Worm (Caenorhabditis elegans) whole organism, L4 larva: ENCODE data around the gene F40A3.3.

Source experiments
- F10B5.3 ChIP-seq: sonication (generic microtip); optimal IDR thresholded peaks from 2 replicates; lab custom pipeline; 2016; ENCODE audit warnings: mild to moderate bottlenecking, missing genetic modification characterization, missing compliant biosample characterization
- F26F4.8 ChIP-seq: fragments of 200-800 bp; sonication (Bioruptor generic); conservative IDR thresholded peaks from 2 replicates; pipeline ENCODE4 v1.3.6; 2022; ENCODE audit warnings: missing genetic modification characterization, missing compliant biosample characterization
- F49E8.2 ChIP-seq: sonication (generic microtip); optimal IDR thresholded peaks from 2 replicates; lab custom pipeline; 2016; ENCODE audit warnings: missing compliant biosample characterization, mild to moderate bottlenecking, missing genetic modification characterization, borderline replicate concordance
- T20F7.1 ChIP-seq: fragments of 200-800 bp; sonication (Bioruptor generic); optimal IDR thresholded peaks from 2 replicates; lab custom pipeline; 2018; ENCODE audit warnings: mild to moderate bottlenecking, missing genetic modification characterization, missing compliant biosample characterization
- T26A8.4 ChIP-seq: fragments of 200-800 bp; sonication (Bioruptor generic); IDR thresholded peaks from 2 replicates; pipeline ENCODE4 v1.3.6; 2022; ENCODE audit warnings: missing genetic modification characterization, missing compliant biosample characterization
- Y5F2A.4 ChIP-seq: fragments of 200-800 bp; sonication (Bioruptor generic); optimal IDR thresholded peaks from 2 replicates; lab custom pipeline; 2018; ENCODE audit warnings: mild to moderate bottlenecking, missing genetic modification characterization, missing compliant biosample characterization
- Y75B8A.6 ChIP-seq: fragments of 200-800 bp; sonication (Bioruptor generic); IDR thresholded peaks from 2 replicates; pipeline ENCODE4 v1.3.6; 2022; ENCODE audit warnings: missing genetic modification reagents, missing genetic modification characterization, missing compliant biosample characterization
- ZK546.5 ChIP-seq, 2 experiments: sonication (generic microtip); optimal IDR thresholded peaks; 2 replicates each; lab custom pipeline; 2017; ENCODE audit warnings: missing biosample characterization in 2 of 2, missing genetic modification characterization in 2 of 2
- aha-1 ChIP-seq: fragments of 150-350 bp; peaks from one replicate; lab custom pipeline; 2014; ENCODE audit warnings: missing biosample characterization, missing genetic modification characterization
- ama-1 ChIP-seq: fragments of 150-350 bp; optimal IDR thresholded peaks from 2 replicates; lab custom pipeline; 2014; ENCODE audit warnings: inconsistent platforms, mixed read lengths
- arid-1 ChIP-seq: fragments of 200-800 bp; sonication (Bioruptor generic); conservative IDR thresholded peaks from 2 replicates; pipeline ENCODE4 v1.3.6; 2022; ENCODE audit warnings: missing genetic modification reagents, missing genetic modification characterization, missing compliant biosample characterization
- attf-4 ChIP-seq: sonication (generic microtip); optimal IDR thresholded peaks from 3 replicates; lab custom pipeline; 2017; ENCODE audit warnings: missing biosample characterization, missing genetic modification characterization
- ceh-20 ChIP-seq: fragments of 200-800 bp; sonication (Bioruptor generic); IDR thresholded peaks from 2 replicates; pipeline ENCODE4 v1.3.6; 2022; ENCODE audit warnings: missing genetic modification reagents, missing genetic modification characterization, missing compliant biosample characterization
- ceh-28 ChIP-seq: fragments of 150-350 bp; optimal IDR thresholded peaks from 2 replicates; lab custom pipeline; 2014; ENCODE audit warnings: missing biosample characterization, missing genetic modification reagents, missing genetic modification characterization
- cey-2 ChIP-seq: sonication (generic microtip); optimal IDR thresholded peaks from 3 replicates; lab custom pipeline; 2017; ENCODE audit warnings: missing genetic modification characterization, mild to moderate bottlenecking, missing compliant biosample characterization, antibody characterized with exemption, borderline replicate concordance; ENCODE audit not compliant: insufficient read depth
- daf-12 ChIP-seq: fragments of 150-350 bp; optimal IDR thresholded peaks from 2 replicates; lab custom pipeline; 2014; ENCODE audit warnings: missing biosample characterization, missing genetic modification reagents, missing genetic modification characterization
- dmd-9 ChIP-seq: fragments of 200-800 bp; sonication (Bioruptor generic); IDR thresholded peaks from 2 replicates; pipeline ENCODE4 v1.3.6; 2022; ENCODE audit warnings: missing genetic modification reagents, missing genetic modification characterization, missing compliant biosample characterization
- duxl-1 ChIP-seq: sonication (generic microtip); optimal IDR thresholded peaks from 2 replicates; lab custom pipeline; 2016; ENCODE audit warnings: mild to moderate bottlenecking, missing genetic modification characterization, moderate library complexity, missing compliant biosample characterization; ENCODE audit not compliant: poor library complexity
- egl-43 ChIP-seq: fragments of 200-800 bp; sonication (Bioruptor generic); IDR thresholded peaks from 2 replicates; pipeline ENCODE4 v1.3.6; 2022; ENCODE audit warnings: missing genetic modification reagents, missing genetic modification characterization, missing compliant biosample characterization
- fkh-10 ChIP-seq: fragments of 150-350 bp; optimal IDR thresholded peaks from 2 replicates; lab custom pipeline; 2014; ENCODE audit warnings: missing biosample characterization, missing genetic modification reagents, missing genetic modification characterization
- fos-1 ChIP-seq: fragments of 150-350 bp; optimal IDR thresholded peaks from 2 replicates; lab custom pipeline; 2014; ENCODE audit warnings: missing biosample characterization, missing genetic modification characterization
- hif-1 ChIP-seq, 2 experiments: sonication (generic microtip); optimal IDR thresholded peaks; 2 replicates each; lab custom pipeline; 2016 to 2017; ENCODE audit warnings: missing compliant biosample characterization in 2 of 2, missing genetic modification characterization in 2 of 2, missing genetic modification reagents in 2 of 2, missing genotype in 2 of 2, mild to moderate bottlenecking in 1 of 2
- hlh-11 ChIP-seq: fragments of 200-800 bp; sonication (Bioruptor generic); optimal IDR thresholded peaks from 2 replicates; lab custom pipeline; 2018; ENCODE audit warnings: mild to moderate bottlenecking, missing genetic modification characterization, missing compliant biosample characterization
- hlh-30 ChIP-seq: sonication (generic microtip); optimal IDR thresholded peaks from 2 replicates; lab custom pipeline; 2017; ENCODE audit warnings: antibody characterized with exemption, mild to moderate bottlenecking, missing genetic modification characterization, missing compliant biosample characterization; ENCODE audit not compliant: insufficient read depth
- lin-1 ChIP-seq: fragments of 200-800 bp; sonication (Bioruptor generic); IDR thresholded peaks from 2 replicates; pipeline ENCODE4 v1.3.6; 2022; ENCODE audit warnings: missing genetic modification reagents, missing genetic modification characterization, missing compliant biosample characterization
- lin-29 ChIP-seq: fragments of 200-800 bp; sonication (Bioruptor generic); IDR thresholded peaks from 2 replicates; pipeline ENCODE4 v1.3.6; 2022; ENCODE audit warnings: missing genetic modification reagents, missing genetic modification characterization, missing compliant biosample characterization
- lin-38 ChIP-seq: fragments of 200-800 bp; sonication (Bioruptor generic); IDR thresholded peaks from 2 replicates; pipeline ENCODE4 v1.3.6; 2022; ENCODE audit warnings: missing genetic modification reagents, missing genetic modification characterization, missing compliant biosample characterization
- lin-39 ChIP-seq: fragments of 150-350 bp; optimal IDR thresholded peaks from 2 replicates; lab custom pipeline; 2014; ENCODE audit warnings: missing biosample characterization, missing genetic modification reagents, missing genetic modification characterization
- lsy-2 ChIP-seq, 2 experiments: fragments of 150-350 bp in 1 of 2; sonication (generic microtip) in 1 of 2; optimal IDR thresholded peaks; 2 replicates each; lab custom pipeline; 2014 to 2017; ENCODE audit warnings: missing biosample characterization in 2 of 2, missing genetic modification characterization in 2 of 2
- mdl-1 ChIP-seq, 2 experiments: fragments of 150-350 bp in 1 of 2; sonication (generic microtip) in 1 of 2; optimal IDR thresholded peaks; 2 replicates each; lab custom pipeline; 2014 to 2017; ENCODE audit warnings: missing biosample characterization in 2 of 2, missing genetic modification characterization in 2 of 2
- mxl-3 ChIP-seq: fragments of 200-800 bp; sonication (Bioruptor generic); optimal IDR thresholded peaks from 2 replicates; lab custom pipeline; 2018; ENCODE audit warnings: mild to moderate bottlenecking, missing genetic modification characterization, missing compliant biosample characterization
- nhr-10 ChIP-seq: fragments of 150-350 bp; optimal IDR thresholded peaks from 2 replicates; lab custom pipeline; 2014; ENCODE audit warnings: missing biosample characterization, missing genetic modification characterization
- nhr-25 ChIP-seq: sonication (generic microtip); optimal IDR thresholded peaks from 2 replicates; lab custom pipeline; 2017; ENCODE audit warnings: missing genetic modification characterization, mild to moderate bottlenecking, missing compliant biosample characterization, antibody characterized with exemption, moderate library complexity, borderline replicate concordance; ENCODE audit not compliant: insufficient read depth
- nhr-28 ChIP-seq: fragments of 150-350 bp; optimal IDR thresholded peaks from 2 replicates; lab custom pipeline; 2014; ENCODE audit warnings: missing biosample characterization, missing genetic modification characterization
- nhr-42 ChIP-seq: fragments of 200-800 bp; sonication (Bioruptor generic); IDR thresholded peaks from 2 replicates; pipeline ENCODE4 v1.3.6; 2022; ENCODE audit warnings: missing genetic modification characterization, missing compliant biosample characterization
- nhr-48 ChIP-seq: sonication (generic microtip); optimal IDR thresholded peaks from 2 replicates; lab custom pipeline; 2016; ENCODE audit warnings: mild to moderate bottlenecking, missing genetic modification characterization, missing compliant biosample characterization
- nhr-6 ChIP-seq: fragments of 150-350 bp; optimal IDR thresholded peaks from 2 replicates; lab custom pipeline; 2014; ENCODE audit warnings: missing biosample characterization, missing genetic modification characterization
- nhr-76 ChIP-seq: fragments of 150-350 bp; optimal IDR thresholded peaks from 2 replicates; lab custom pipeline; 2014; ENCODE audit warnings: missing biosample characterization, missing genetic modification characterization
- php-3 ChIP-seq: fragments of 200-800 bp; sonication (Bioruptor generic); IDR thresholded peaks from 2 replicates; pipeline ENCODE4 v1.3.6; 2022; ENCODE audit warnings: missing genetic modification reagents, missing genetic modification characterization, missing compliant biosample characterization
- rbr-2 ChIP-seq: sonication (generic microtip); optimal IDR thresholded peaks from 2 replicates; lab custom pipeline; 2016; ENCODE audit warnings: missing genotype, missing genetic modification characterization, missing compliant biosample characterization
- sdz-12 ChIP-seq: fragments of 200-800 bp; sonication (Bioruptor generic); optimal IDR thresholded peaks from 2 replicates; lab custom pipeline; 2018; ENCODE audit warnings: mild to moderate bottlenecking, missing genetic modification characterization, missing compliant biosample characterization
- skn-1 ChIP-seq: fragments of 150-350 bp; optimal IDR thresholded peaks from 2 replicates; lab custom pipeline; 2014; ENCODE audit warnings: missing biosample characterization, missing genetic modification characterization
- spr-3 ChIP-seq: fragments of 200-800 bp; sonication (Bioruptor generic); optimal IDR thresholded peaks from 2 replicates; lab custom pipeline; 2018; ENCODE audit warnings: mild to moderate bottlenecking, missing genetic modification characterization, missing compliant biosample characterization
- tag-97 ChIP-seq: fragments of 200-800 bp; sonication (Bioruptor generic); IDR thresholded peaks from 2 replicates; pipeline ENCODE4 v1.3.6; 2022; ENCODE audit warnings: missing genetic modification characterization, missing compliant biosample characterization
- unc-39 ChIP-seq: sonication (generic microtip); optimal IDR thresholded peaks from 2 replicates; lab custom pipeline; 2017; ENCODE audit warnings: missing biosample characterization, missing genetic modification characterization
- zag-1 ChIP-seq: fragments of 150-350 bp; optimal IDR thresholded peaks from 2 replicates; lab custom pipeline; 2014; ENCODE audit warnings: missing biosample characterization, missing genetic modification characterization
- zip-11 ChIP-seq: fragments of 200-800 bp; sonication (Bioruptor generic); IDR thresholded peaks from 2 replicates; pipeline ENCODE4 v1.3.6; 2022; ENCODE audit warnings: missing genetic modification characterization, missing compliant biosample characterization
- ztf-7 ChIP-seq: fragments of 150-350 bp; optimal IDR thresholded peaks from 2 replicates; lab custom pipeline; 2014; ENCODE audit warnings: missing biosample characterization, missing genetic modification characterization

Gene F40A3.3

DNA sequence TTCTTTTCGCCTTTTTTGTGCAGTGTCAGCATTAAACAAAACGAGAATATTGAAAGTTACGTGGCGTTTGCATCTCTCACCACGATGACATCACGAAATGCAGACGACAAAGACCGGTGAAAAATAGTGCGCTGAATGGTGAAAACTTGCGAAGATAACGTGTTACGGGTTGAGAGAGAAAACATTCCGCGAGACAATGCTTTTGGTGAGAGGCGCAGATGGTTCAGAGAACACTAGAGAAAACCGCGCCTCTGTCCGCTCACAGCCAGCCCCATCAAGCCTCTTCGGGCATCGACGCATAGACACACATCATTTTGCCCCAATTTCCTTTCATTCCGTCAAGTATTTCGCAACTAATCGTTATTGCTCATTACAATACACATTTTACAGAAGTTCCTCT, 22.6 kb upstream of the F40A3.3 start, which contains the start of the genes C37C3.9 and C37C3.18 (continued):
- TF ChIP-seq spr-3 (GFP tag; lab: Kevin White, UChicago) = no peak
- no peak for TF ChIP-seq lin-39 (tag; lab: Kevin White, UChicago)
- peak; percentile 70 for TF ChIP-seq rbr-2 (tag; lab: Kevin White, UChicago)
- no peak for TF ChIP-seq nhr-76 (tag; lab: Kevin White, UChicago)
- peak; percentile 83 for TF ChIP-seq nhr-28 (tag; lab: Kevin White, UChicago)
- TF ChIP-seq ceh-20 (GFP tag; lab: Robert Waterston, UW) = peak; percentile 55
- no peak for TF ChIP-seq ceh-28 (tag; lab: Kevin White, UChicago)
- peak; percentile 48 for TF ChIP-seq ama-1
- no peak for TF ChIP-seq unc-39 (tag; lab: Kevin White, UChicago)
- TF ChIP-seq ztf-7 = peak; percentile 64
- TF ChIP-seq nhr-48 (tag; lab: Kevin White, UChicago) = peak; percentile 56
- TF ChIP-seq nhr-42 (GFP tag; lab: Robert Waterston, UW) = peak; percentile 35; the same call in 1 of the 2 replicates
- peak; percentile 76 for TF ChIP-seq hlh-30 (tag; lab: Kevin White, UChicago)
- peak; percentile 50; the same call in 1 of the 2 replicates for TF ChIP-seq lin-1 (GFP tag; lab: Robert Waterston, UW)
- TF ChIP-seq attf-4 = no peak
- TF ChIP-seq cey-2 (tag; lab: Kevin White, UChicago) = no peak
- TF ChIP-seq mxl-3 (GFP tag; lab: Kevin White, UChicago) = peak; percentile 84
- TF ChIP-seq fkh-10 (GFP tag; lab: Kevin White, UChicago) = peak; percentile 23
- TF ChIP-seq hif-1 (tag; optimal IDR thresholded peaks at IDR 0.05; lab: Kevin White, UChicago) = peak in 1 of 2 experiments; percentile 64
- TF ChIP-seq duxl-1 (tag; lab: Kevin White, UChicago) = no peak
- peak; percentile 37 for TF ChIP-seq nhr-25
- TF ChIP-seq sdz-12 (GFP tag; lab: Kevin White, UChicago) = no peak
- TF ChIP-seq, all 104 proteins: peak for 45

DNA sequence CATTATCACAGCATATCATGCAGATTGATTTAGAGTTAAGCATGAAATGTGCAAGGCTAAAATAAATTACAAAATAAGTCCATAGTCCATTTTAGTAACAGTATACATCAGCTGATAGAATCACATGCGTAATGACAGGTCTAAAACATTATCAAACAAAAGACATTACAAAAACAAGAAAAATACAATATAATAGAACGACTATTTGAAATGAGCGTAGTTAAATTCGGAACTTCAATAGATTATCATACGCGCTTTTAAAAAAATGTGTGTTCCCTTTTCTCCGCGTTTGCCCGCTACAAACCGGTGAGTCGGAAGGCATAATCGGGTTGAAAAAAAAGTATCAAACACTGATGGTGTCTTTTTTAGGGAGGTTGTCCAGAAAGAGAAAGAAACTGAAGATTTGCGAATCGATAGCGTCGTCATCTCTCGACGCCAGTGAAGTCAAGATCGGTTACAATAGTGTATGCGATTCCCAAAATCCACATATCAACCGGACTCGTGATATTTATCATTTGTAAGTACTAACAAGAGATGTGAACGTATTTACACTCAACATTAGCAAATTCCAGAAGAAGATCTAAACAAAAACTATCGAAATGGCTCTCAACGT, 21.8 kb upstream of the F40A3.3 start, which contains the start of gene C37C3.2:
TSS of gene C37C3.2 (plus strand) at position 563 of the 613 bp plus-strand sequence.
- TF ChIP-seq hlh-11 (tag; lab: Kevin White, UChicago) = no peak
- no peak for TF ChIP-seq mxl-3 (GFP tag; lab: Kevin White, UChicago)
- TF ChIP-seq mdl-1 (tag; optimal IDR thresholded peaks at IDR 0.05; lab: Kevin White, UChicago) = no peak
- TF ChIP-seq zag-1 = no peak
- TF ChIP-seq ZK546.5 (tag; optimal IDR thresholded peaks at IDR 0.05; lab: Kevin White, UChicago) = no peak
- TF ChIP-seq nhr-6 (tag; lab: Kevin White, UChicago) = no peak
- no peak for TF ChIP-seq lin-29 (GFP tag; lab: Robert Waterston, UW)
- TF ChIP-seq T20F7.1 (GFP tag; lab: Kevin White, UChicago) = peak; percentile 34
- no peak for TF ChIP-seq zip-11 (GFP tag; lab: Robert Waterston, UW)
- no peak for TF ChIP-seq daf-12 (tag; lab: Kevin White, UChicago)
- TF ChIP-seq arid-1 = 0 out of 2 replicates have a peak, but pooled peaks have one; percentile 15
- TF ChIP-seq php-3 = no peak
- no peak for TF ChIP-seq egl-43
- TF ChIP-seq lin-38 (GFP tag; lab: Robert Waterston, UW) = peak; percentile 3; the same call in 1 of the 2 replicates
- peak; percentile 19 for TF ChIP-seq duxl-1 (tag; lab: Kevin White, UChicago)
- TF ChIP-seq dmd-9 = no peak
- TF ChIP-seq spr-3 (GFP tag; lab: Kevin White, UChicago) = no peak
- TF ChIP-seq F26F4.8 (GFP tag; lab: Robert Waterston, UW) = no peak
- TF ChIP-seq F49E8.2 = no peak
- no peak for TF ChIP-seq skn-1 (tag; lab: Kevin White, UChicago)
- peak; percentile 8 for TF ChIP-seq hlh-30 (tag; lab: Kevin White, UChicago)
- TF ChIP-seq Y5F2A.4 (GFP tag; lab: Kevin White, UChicago) = no peak
- TF ChIP-seq T26A8.4 (GFP tag; lab: Robert Waterston, UW) = no peak
- TF ChIP-seq lsy-2 (tag; optimal IDR thresholded peaks at IDR 0.05; lab: Kevin White, UChicago) = no peak
- no peak for TF ChIP-seq fos-1
- TF ChIP-seq ama-1 = no peak
- no peak for TF ChIP-seq F10B5.3 (tag; lab: Kevin White, UChicago)
- no peak for TF ChIP-seq fkh-10 (GFP tag; lab: Kevin White, UChicago)
- no peak for TF ChIP-seq Y75B8A.6 (GFP tag; lab: Robert Waterston, UW)
- TF ChIP-seq aha-1 (tag; lab: Kevin White, UChicago) = peak; percentile 61
- no peak for TF ChIP-seq tag-97
- TF ChIP-seq nhr-10 (tag; lab: Kevin White, UChicago) = no peak
- no peak for TF ChIP-seq cey-2 (tag; lab: Kevin White, UChicago)
